Worm (Caenorhabditis elegans): ENCODE measurements around the gene Y69H2.1.

DNA sequence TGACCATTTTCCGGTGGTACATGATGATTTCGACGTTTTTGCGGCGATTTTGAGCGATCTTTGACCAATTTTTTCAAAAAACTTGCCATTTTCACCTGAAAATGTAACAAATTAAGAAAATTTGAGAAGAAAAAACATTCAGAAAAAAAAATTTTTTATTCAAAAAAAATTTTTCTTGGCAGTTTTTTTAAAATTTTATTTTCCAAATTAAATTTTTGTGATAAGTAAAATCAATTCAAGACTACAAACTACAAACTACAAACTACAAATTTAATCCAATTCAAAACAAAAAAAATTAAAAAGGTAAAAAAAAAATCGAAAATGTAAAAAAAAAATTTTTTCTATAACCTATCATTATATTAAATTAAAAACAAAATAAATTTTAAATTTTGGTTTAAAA, 4.4 kb upstream of the Y69H2.1 start, which contains the start of gene Y69H2.15:
- no peak for TF ChIP-seq unc-62 (GFP tag; optimal IDR thresholded peaks at IDR 0.05)
- no peak for TF ChIP-seq ama-1 (optimal IDR thresholded peaks at IDR 0.05)
- no peak for TF ChIP-seq mep-1 (tag; optimal IDR thresholded peaks at IDR 0.05)
- no peak for TF ChIP-seq efl-1 (optimal IDR thresholded peaks at IDR 0.05)
- TF ChIP-seq efl-1 (GFP tag; optimal IDR thresholded peaks at IDR 0.05 in 1 of 2): no peak
- TF ChIP-seq ceh-63 (GFP tag; optimal IDR thresholded peaks at IDR 0.05): no peak
- TF ChIP-seq lin-39 (tag; optimal IDR thresholded peaks at IDR 0.05): no peak
- no peak for TF ChIP-seq pag-3 (tag; optimal IDR thresholded peaks at IDR 0.05; ENCODE audit: borderline replicate concordance, insufficient read depth)
- TF ChIP-seq snpc-4 (tag; optimal IDR thresholded peaks at IDR 0.05): no peak
- TF ChIP-seq rnt-1 (tag; optimal IDR thresholded peaks at IDR 0.05): no peak
- TF ChIP-seq grh-1 (GFP tag; IDR thresholded peaks at IDR 0.05): no peak
- TF ChIP-seq fos-1 (tag; optimal IDR thresholded peaks at IDR 0.05): no peak
- no peak for TF ChIP-seq jun-1 (tag; optimal IDR thresholded peaks at IDR 0.05)
- TF ChIP-seq C04F5.9 (tag; optimal IDR thresholded peaks at IDR 0.05): no peak
